Worm (Caenorhabditis elegans) whole organism, L4/young adult: ENCODE measurements around the gene mtl-1.

Experiments used
- W03F9.2 ChIP-seq: fragments of 150-350 bp; optimal IDR thresholded peaks from 2 replicates; lab custom pipeline; 2014; ENCODE audit warnings: missing biosample characterization, missing genetic modification characterization
- dao-5 ChIP-seq: sonication (generic microtip); optimal IDR thresholded peaks from 2 replicates; lab custom pipeline; 2016; ENCODE audit warnings: missing genotype, missing genetic modification characterization, moderate library complexity, missing compliant biosample characterization
- him-1 ChIP-seq: sonication (generic microtip); optimal IDR thresholded peaks from 2 replicates; lab custom pipeline; 2016; ENCODE audit warnings: missing genotype, missing genetic modification reagents, missing genetic modification characterization, missing compliant biosample characterization

DNA sequence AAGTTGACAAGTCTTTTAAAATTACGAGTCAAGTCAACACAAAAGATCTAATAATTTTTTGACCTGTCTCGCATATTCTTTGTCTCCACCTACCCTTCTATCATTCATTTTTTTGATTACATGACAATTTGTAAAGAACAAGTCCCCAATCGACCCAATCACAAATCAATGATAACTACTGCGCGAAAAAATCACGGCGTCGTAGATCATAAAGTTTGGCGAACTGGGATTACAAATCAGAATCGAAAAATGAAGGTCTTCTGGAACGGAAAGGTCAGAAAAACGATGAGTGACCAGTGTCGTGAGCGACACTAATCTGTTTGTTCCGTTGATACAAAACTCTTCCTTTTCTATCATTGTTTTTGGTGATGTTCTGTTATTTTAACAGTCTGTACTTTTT is 1.6 kb downstream of the mtl-1 start:
- TF ChIP-seq him-1 (tag; lab: Kevin White, UChicago) (no peak), dao-5 (tag; lab: Kevin White, UChicago) (no peak), W03F9.2 (no peak)
